Fruit fly (Drosophila melanogaster): ENCODE results near the gene CG11841.
A peak's percentile ranks its signal among the peaks of the same experiment; 100 is the strongest.

Gene CG11841

dm6 chr3R:29050756-29051155, at the start of gene CG11841:
Gene CG11841 (plus strand): TSS chr3R:29051056.
- TF ChIP-seq pan (optimal IDR thresholded peaks at IDR 0.05) (no peak), usp (GFP tag; optimal IDR thresholded peaks at IDR 0.05) (no peak), Dll (optimal IDR thresholded peaks at IDR 0.05) (no peak), EcR (GFP tag; optimal IDR thresholded peaks at IDR 0.05) (no peak), psq (optimal IDR thresholded peaks at IDR 0.05) (no peak), CG8478 (optimal IDR thresholded peaks at IDR 0.05) (no peak)

- TF ChIP-seq psq (optimal IDR thresholded peaks at IDR 0.05): no peak
- no peak for TF ChIP-seq pan (optimal IDR thresholded peaks at IDR 0.05)
- TF ChIP-seq usp (GFP tag; optimal IDR thresholded peaks at IDR 0.05): no peak
These were observed 45.8 kb upstream of the CG11841 start for dm6 chr3R:29004884-29005621.

- TF ChIP-seq Dll (optimal IDR thresholded peaks at IDR 0.05) (no peak), EcR (GFP tag; optimal IDR thresholded peaks at IDR 0.05) (no peak), CG8478 (optimal IDR thresholded peaks at IDR 0.05) (no peak), psq (optimal IDR thresholded peaks at IDR 0.05) (no peak), pan (optimal IDR thresholded peaks at IDR 0.05) (no peak), usp (GFP tag; optimal IDR thresholded peaks at IDR 0.05) (no peak)
These were observed 45.2 kb upstream of the CG11841 start for dm6 chr3R:29005622-29006018.

- TF ChIP-seq psq (optimal IDR thresholded peaks at IDR 0.05) (no peak), CG8478 (optimal IDR thresholded peaks at IDR 0.05) (no peak), Dll (optimal IDR thresholded peaks at IDR 0.05) (no peak)
These were observed 39.7 kb upstream of the CG11841 start for dm6 chr3R:29011144-29011543.

dm6 chr3R:29020366-29020765, 30.5 kb upstream of the CG11841 start, which contains the start of gene wat:
Gene wat (minus strand): TSS chr3R:29020406.
- TF ChIP-seq EcR (GFP tag; optimal IDR thresholded peaks at IDR 0.05) (no peak), usp (GFP tag; optimal IDR thresholded peaks at IDR 0.05) (no peak), pan (optimal IDR thresholded peaks at IDR 0.05) (no peak), Dll (optimal IDR thresholded peaks at IDR 0.05) (no peak), CG8478 (optimal IDR thresholded peaks at IDR 0.05) (no peak), psq (optimal IDR thresholded peaks at IDR 0.05) (no peak)

- TF ChIP-seq EcR (GFP tag; optimal IDR thresholded peaks at IDR 0.05): no peak
- no peak for TF ChIP-seq Dll (optimal IDR thresholded peaks at IDR 0.05)
- TF ChIP-seq pan (optimal IDR thresholded peaks at IDR 0.05): no peak
- no peak for TF ChIP-seq usp (GFP tag; optimal IDR thresholded peaks at IDR 0.05)
- no peak for TF ChIP-seq CG8478 (optimal IDR thresholded peaks at IDR 0.05)
- no peak for TF ChIP-seq psq (optimal IDR thresholded peaks at IDR 0.05)
These were observed 26.2 kb upstream of the CG11841 start, which contains the start of gene CG14518 for dm6 chr3R:29024671-29025070. Gene CG14518 (plus strand): TSS chr3R:29024971.

dm6 chr3R:29027122-29027521, 23.7 kb upstream of the CG11841 start, which contains the start of the genes eIF4E6 and CG1951:
Gene eIF4E6 (minus strand): TSS chr3R:29027174.
Gene CG1951 (plus strand): TSS chr3R:29027236.
- TF ChIP-seq usp (GFP tag; optimal IDR thresholded peaks at IDR 0.05): no peak
- TF ChIP-seq psq (optimal IDR thresholded peaks at IDR 0.05): no peak
- TF ChIP-seq Dll (optimal IDR thresholded peaks at IDR 0.05): no peak
- no peak for TF ChIP-seq pan (optimal IDR thresholded peaks at IDR 0.05)
- no peak for TF ChIP-seq CG8478 (optimal IDR thresholded peaks at IDR 0.05)
- no peak for TF ChIP-seq EcR (GFP tag; optimal IDR thresholded peaks at IDR 0.05)

- TF ChIP-seq EcR (GFP tag; optimal IDR thresholded peaks at IDR 0.05): no peak
- TF ChIP-seq usp (GFP tag; optimal IDR thresholded peaks at IDR 0.05): no peak
- no peak for TF ChIP-seq pan (optimal IDR thresholded peaks at IDR 0.05)
- no peak for TF ChIP-seq psq (optimal IDR thresholded peaks at IDR 0.05)
- no peak for TF ChIP-seq Dll (optimal IDR thresholded peaks at IDR 0.05)
- TF ChIP-seq CG8478 (optimal IDR thresholded peaks at IDR 0.05): no peak
These were observed 18.3 kb upstream of the CG11841 start, which contains the start of gene Ssl2 for dm6 chr3R:29032542-29032941. Gene Ssl2 (minus strand): TSS chr3R:29032642.

dm6 chr3R:29033909-29034629, 16.8 kb upstream of the CG11841 start, which contains the start of the genes beta4GalNAcTB and Cpsf100:
Gene beta4GalNAcTB (minus strand): TSS chr3R:29034008.
Gene Cpsf100 (plus strand): TSS chr3R:29034573.
- TF ChIP-seq psq (optimal IDR thresholded peaks at IDR 0.05) (no peak), EcR (GFP tag; optimal IDR thresholded peaks at IDR 0.05) (no peak), Dll (optimal IDR thresholded peaks at IDR 0.05) (no peak)

- TF ChIP-seq CG8478 (optimal IDR thresholded peaks at IDR 0.05) (peak; percentile 46), Dll (optimal IDR thresholded peaks at IDR 0.05) (no peak), pan (optimal IDR thresholded peaks at IDR 0.05) (no peak)
These were observed 11.8 kb upstream of the CG11841 start, which contains the start of the genes Slu7 and Pkc98E for dm6 chr3R:29038960-29039581. Gene Slu7 (minus strand): TSS chr3R:29039071. Gene Pkc98E (plus strand): TSS chr3R:29039156.

dm6 chr3R:29039704-29040430, 11.0 kb upstream of the CG11841 start:
- TF ChIP-seq CG8478 (optimal IDR thresholded peaks at IDR 0.05) (no peak), usp (GFP tag; optimal IDR thresholded peaks at IDR 0.05) (no peak), EcR (GFP tag; optimal IDR thresholded peaks at IDR 0.05) (no peak), Dll (optimal IDR thresholded peaks at IDR 0.05) (no peak), psq (optimal IDR thresholded peaks at IDR 0.05) (no peak)

Data from whole organism.